Worm (Caenorhabditis elegans) whole organism, mixed stage, embryonic: ENCODE measurements around the gene srbc-17.

Experiments
- M03D4.4 ChIP-seq: sonication (generic microtip); optimal IDR thresholded peaks from 2 replicates; lab custom pipeline; 2017; ENCODE audit warnings: mild to moderate bottlenecking, missing genetic modification characterization, missing compliant biosample characterization
- bed-3 ChIP-seq: fragments of 200-800 bp; sonication (Bioruptor generic); optimal IDR thresholded peaks from 3 replicates; lab custom pipeline; 2018; ENCODE audit warnings: mild to moderate bottlenecking, missing genetic modification characterization, moderate library complexity, missing compliant biosample characterization
- blmp-1 ChIP-seq: fragments of 150-350 bp; optimal IDR thresholded peaks from 2 replicates; lab custom pipeline; 2014; ENCODE audit warnings: missing biosample characterization, missing genetic modification characterization
- ceh-39 ChIP-seq: fragments of 150-350 bp; optimal IDR thresholded peaks from 2 replicates; lab custom pipeline; 2014; ENCODE audit warnings: missing biosample characterization, missing genetic modification characterization
- ceh-43 ChIP-seq: fragments of 200-800 bp; sonication (Bioruptor generic); optimal IDR thresholded peaks from 2 replicates; lab custom pipeline; 2018; ENCODE audit warnings: mild to moderate bottlenecking, missing genetic modification characterization, moderate library complexity, missing compliant biosample characterization
- cnd-1 ChIP-seq: fragments of 200-800 bp; sonication (Bioruptor generic); optimal IDR thresholded peaks from 2 replicates; lab custom pipeline; 2018; ENCODE audit warnings: mild to moderate bottlenecking, missing genetic modification characterization, missing compliant biosample characterization
- drap-1 ChIP-seq: fragments of 200-800 bp; sonication (Bioruptor generic); optimal IDR thresholded peaks from 3 replicates; lab custom pipeline; 2018; ENCODE audit warnings: mild to moderate bottlenecking, missing genetic modification characterization, missing compliant biosample characterization
- elt-1 ChIP-seq: sonication (generic microtip); optimal IDR thresholded peaks from 2 replicates; lab custom pipeline; 2017; ENCODE audit warnings: missing genetic modification characterization, mild to moderate bottlenecking, missing compliant biosample characterization, antibody characterized with exemption, moderate library complexity, borderline replicate concordance; ENCODE audit not compliant: insufficient read depth
- elt-3 ChIP-seq: fragments of 150-350 bp; optimal IDR thresholded peaks from 2 replicates; lab custom pipeline; 2014; ENCODE audit warnings: missing biosample characterization, missing genetic modification characterization
- flh-1 ChIP-seq: fragments of 200-800 bp; sonication (Bioruptor generic); optimal IDR thresholded peaks from 2 replicates; lab custom pipeline; 2018; ENCODE audit warnings: mild to moderate bottlenecking, missing genetic modification characterization, moderate library complexity, missing compliant biosample characterization
- ham-2 ChIP-seq: fragments of 200-800 bp; sonication (Bioruptor generic); optimal IDR thresholded peaks from 2 replicates; lab custom pipeline; 2018; ENCODE audit warnings: mild to moderate bottlenecking, missing genetic modification characterization, missing compliant biosample characterization
- hlh-1 ChIP-seq: fragments of 150-350 bp; optimal IDR thresholded peaks from 2 replicates; lab custom pipeline; 2014; ENCODE audit warnings: missing biosample characterization, missing genetic modification reagents, missing genetic modification characterization
- lin-13 ChIP-seq: fragments of 150-350 bp; optimal IDR thresholded peaks from 2 replicates; lab custom pipeline; 2014; ENCODE audit warnings: missing biosample characterization, missing genetic modification characterization
- lin-32 ChIP-seq: fragments of 200-800 bp; sonication (Bioruptor generic); optimal IDR thresholded peaks from 2 replicates; lab custom pipeline; 2018; ENCODE audit warnings: mild to moderate bottlenecking, missing genetic modification characterization, missing compliant biosample characterization
- lsy-2 ChIP-seq: fragments of 150-350 bp; optimal IDR thresholded peaks from 2 replicates; lab custom pipeline; 2014; ENCODE audit warnings: missing biosample characterization, missing genetic modification characterization
- mep-1 ChIP-seq: fragments of 150-350 bp; optimal IDR thresholded peaks from 2 replicates; lab custom pipeline; 2017; ENCODE audit warnings: missing biosample characterization, missing genetic modification reagents, missing genetic modification characterization, inconsistent platforms
- mls-2 ChIP-seq: sonication (generic microtip); optimal IDR thresholded peaks from 2 replicates; lab custom pipeline; 2016; ENCODE audit warnings: mild to moderate bottlenecking, missing genetic modification characterization, moderate library complexity, missing compliant biosample characterization
- nhr-12 ChIP-seq: fragments of 150-350 bp; optimal IDR thresholded peaks from 2 replicates; lab custom pipeline; 2014; ENCODE audit warnings: missing biosample characterization, missing genetic modification characterization
- nhr-2 ChIP-seq: fragments of 150-350 bp; optimal IDR thresholded peaks from 2 replicates; lab custom pipeline; 2014; ENCODE audit warnings: missing biosample characterization, missing genetic modification characterization
- nhr-237 ChIP-seq: fragments of 150-350 bp; optimal IDR thresholded peaks from 2 replicates; lab custom pipeline; 2014; ENCODE audit warnings: missing biosample characterization, missing genetic modification characterization
- nhr-28 ChIP-seq: fragments of 150-350 bp; optimal IDR thresholded peaks from 2 replicates; lab custom pipeline; 2014; ENCODE audit warnings: missing biosample characterization, missing genetic modification characterization
- nhr-76 ChIP-seq: sonication (generic microtip); optimal IDR thresholded peaks from 2 replicates; lab custom pipeline; 2017; ENCODE audit warnings: missing biosample characterization, missing genetic modification characterization
- pha-4 ChIP-seq: fragments of 150-350 bp; optimal IDR thresholded peaks from 2 replicates; lab custom pipeline; 2018; ENCODE audit warnings: missing biosample characterization, missing genetic modification reagents, missing genetic modification characterization
- sem-2 ChIP-seq: fragments of 200-800 bp; sonication (Bioruptor generic); optimal IDR thresholded peaks from 2 replicates; lab custom pipeline; 2018; ENCODE audit warnings: mild to moderate bottlenecking, missing genetic modification characterization, missing compliant biosample characterization
- sptf-1 ChIP-seq: sonication (generic microtip); optimal IDR thresholded peaks from 2 replicates; lab custom pipeline; 2017; ENCODE audit warnings: mild to moderate bottlenecking, missing genetic modification characterization, moderate library complexity, missing compliant biosample characterization
- tbx-8 ChIP-seq: fragments of 200-800 bp; sonication (Bioruptor generic); optimal IDR thresholded peaks from 2 replicates; lab custom pipeline; 2018; ENCODE audit warnings: mild to moderate bottlenecking, missing genetic modification characterization, moderate library complexity, missing compliant biosample characterization
- unc-120 ChIP-seq: sonication (generic microtip); optimal IDR thresholded peaks from 2 replicates; lab custom pipeline; 2017; ENCODE audit warnings: missing genetic modification characterization, missing compliant biosample characterization; ENCODE audit not compliant: poor library complexity, severe bottlenecking
- unc-39 ChIP-seq: fragments of 150-350 bp; optimal IDR thresholded peaks from 2 replicates; lab custom pipeline; 2014; ENCODE audit warnings: missing biosample characterization, missing genetic modification characterization
- unc-62 ChIP-seq: fragments of 150-350 bp; optimal IDR thresholded peaks from 2 replicates; lab custom pipeline; 2014; ENCODE audit warnings: missing biosample characterization, missing genetic modification reagents, missing genetic modification characterization
- ztf-11 ChIP-seq: fragments of 150-350 bp; optimal IDR thresholded peaks from 2 replicates; lab custom pipeline; 2014; ENCODE audit warnings: missing biosample characterization, missing genetic modification characterization

srbc-17 gene

ce11 chrV:2207527-2207926 lies 30.0 kb downstream of the srbc-17 start:
- TF ChIP-seq nhr-2 (tag; lab: Kevin White, UChicago) (no peak), hlh-1 (tag; lab: Kevin White, UChicago) (no peak), M03D4.4 (no peak), lin-32 (GFP tag; lab: Kevin White, UChicago) (no peak), sptf-1 (tag; lab: Kevin White, UChicago) (no peak)
- TF ChIP-seq, all 35 proteins: peak for 0

ce11 chrV:2211936-2212335 lies 34.4 kb downstream of the srbc-17 start, which contains the start of gene nhr-133:
Gene nhr-133, minus strand, starts transcription at chrV:2212118.
- TF ChIP-seq elt-1 (tag; lab: Kevin White, UChicago) (no peak), ceh-43 (GFP tag; lab: Kevin White, UChicago) (no peak), lsy-2 (tag; lab: Kevin White, UChicago) (no peak), nhr-12 (tag; lab: Kevin White, UChicago) (no peak), nhr-2 (tag; lab: Kevin White, UChicago) (no peak), hlh-1 (tag; lab: Kevin White, UChicago) (no peak)

- no peak for TF ChIP-seq drap-1
- TF ChIP-seq pha-4: peak; percentile 6
These were observed 37.0 kb downstream of the srbc-17 start, which contains the start of gene nhr-184 for ce11 chrV:2214428-2215038. Gene nhr-184, minus strand, starts transcription at chrV:2214478.

ce11 chrV:2215352-2215751 lies 37.8 kb downstream of the srbc-17 start, which contains the start of gene nstp-8:
Gene nstp-8, plus strand, starts transcription at chrV:2215652.
- TF ChIP-seq nhr-12 (tag; lab: Kevin White, UChicago): no peak
- TF ChIP-seq sem-2: no peak
- no peak for TF ChIP-seq nhr-2 (tag; lab: Kevin White, UChicago)
- TF ChIP-seq lin-13: no peak
- no peak for TF ChIP-seq unc-62 (GFP tag; lab: Kevin White, UChicago)
- TF ChIP-seq mls-2: no peak
- TF ChIP-seq nhr-237 (tag; lab: Kevin White, UChicago): no peak
- TF ChIP-seq ceh-43 (GFP tag; lab: Kevin White, UChicago): no peak
- no peak for TF ChIP-seq ztf-11
- no peak for TF ChIP-seq M03D4.4
- TF ChIP-seq ham-2 (GFP tag; lab: Kevin White, UChicago): no peak
- no peak for TF ChIP-seq unc-39 (tag; lab: Kevin White, UChicago)
- no peak for TF ChIP-seq flh-1 (GFP tag; lab: Kevin White, UChicago)
- no peak for TF ChIP-seq lin-32 (GFP tag; lab: Kevin White, UChicago)

ce11 chrV:2216927-2217326 lies 39.4 kb downstream of the srbc-17 start:
- no peak for TF ChIP-seq ztf-11
- no peak for TF ChIP-seq flh-1 (GFP tag; lab: Kevin White, UChicago)
- no peak for TF ChIP-seq nhr-76 (tag; lab: Kevin White, UChicago)
- no peak for TF ChIP-seq lsy-2 (tag; lab: Kevin White, UChicago)
- no peak for TF ChIP-seq ham-2 (GFP tag; lab: Kevin White, UChicago)
- TF ChIP-seq mep-1 (tag; lab: Kevin White, UChicago): no peak
- no peak for TF ChIP-seq unc-120 (tag; lab: Kevin White, UChicago)
- TF ChIP-seq nhr-12 (tag; lab: Kevin White, UChicago): no peak
- TF ChIP-seq sptf-1 (tag; lab: Kevin White, UChicago): no peak
- TF ChIP-seq nhr-28 (tag; lab: Kevin White, UChicago): no peak
- TF ChIP-seq tbx-8 (GFP tag; lab: Kevin White, UChicago): no peak
- TF ChIP-seq mls-2: no peak
- no peak for TF ChIP-seq M03D4.4
- TF ChIP-seq nhr-2 (tag; lab: Kevin White, UChicago): no peak

ce11 chrV:2218803-2219202 lies 41.3 kb downstream of the srbc-17 start, which contains the start of gene nhr-56:
Gene nhr-56, plus strand, starts transcription at chrV:2219004.
- TF ChIP-seq blmp-1 (tag; lab: Kevin White, UChicago) (no peak), unc-39 (tag; lab: Kevin White, UChicago) (no peak), nhr-76 (tag; lab: Kevin White, UChicago) (no peak), elt-3 (tag; lab: Kevin White, UChicago) (no peak), cnd-1 (no peak), lin-13 (no peak), bed-3 (no peak), lin-32 (GFP tag; lab: Kevin White, UChicago) (no peak), ztf-11 (no peak), ceh-39 (tag; lab: Kevin White, UChicago) (no peak), sptf-1 (tag; lab: Kevin White, UChicago) (no peak), elt-1 (tag; lab: Kevin White, UChicago) (no peak), pha-4 (peak; percentile 89), nhr-237 (tag; lab: Kevin White, UChicago) (peak; percentile 44)
- TF ChIP-seq, all 35 proteins: peak for 2
